Comparison of ENCODE assay signal across 3 worm cellular contexts in genomic region chrX:17230108-17230507, ce11.
A peak's percentile ranks its signal among the peaks of the same experiment; 100 is the strongest.
TF ChIP-seq lines count a peak whose summit lies in the region.

T25G12.6 (minus strand) TSS chrX:17230208.

TF ChIP-seq in whole organism, L2 larva, 48 proteins besides CTCF, POLR2A, EP300 and RAD21:
- TF ChIP-seq fos-1 (tag; optimal IDR thresholded peaks at IDR 0.05; lab: Kevin White, UChicago) (peak; percentile 6), mdl-1 (tag; optimal IDR thresholded peaks at IDR 0.05; lab: Kevin White, UChicago) (no peak)

TF ChIP-seq in whole organism, L3 larva, 47 proteins besides CTCF, POLR2A, EP300 and RAD21:
- TF ChIP-seq elt-1 (tag; optimal IDR thresholded peaks at IDR 0.05; lab: Kevin White, UChicago) (no peak), ceh-82 (tag; optimal IDR thresholded peaks at IDR 0.05; lab: Kevin White, UChicago) (no peak), nhr-76 (tag; optimal IDR thresholded peaks at IDR 0.05; lab: Kevin White, UChicago) (no peak), egl-27 (tag; optimal IDR thresholded peaks at IDR 0.05; lab: Kevin White, UChicago) (no peak), elt-2 (tag; optimal IDR thresholded peaks at IDR 0.05; lab: Kevin White, UChicago) (peak; percentile 52), ama-1 (optimal IDR thresholded peaks at IDR 0.05; lab: Kevin White, UChicago) (no peak), eor-1 (tag; optimal IDR thresholded peaks at IDR 0.05; lab: Kevin White, UChicago) (no peak), elt-3 (tag; optimal IDR thresholded peaks at IDR 0.05; lab: Kevin White, UChicago) (no peak), hmg-11 (tag; optimal IDR thresholded peaks at IDR 0.05; lab: Kevin White, UChicago) (no peak)

TF ChIP-seq in whole organism, L4 larva, 104 proteins besides CTCF, POLR2A, EP300 and RAD21:
- no peak for TF ChIP-seq ceh-82 (tag; optimal IDR thresholded peaks at IDR 0.05; lab: Kevin White, UChicago)
- no peak for TF ChIP-seq lin-15B (tag; optimal IDR thresholded peaks at IDR 0.05; lab: Kevin White, UChicago)
- no peak for TF ChIP-seq nhr-42 (GFP tag; IDR thresholded peaks at IDR 0.05; lab: Robert Waterston, UW)
- TF ChIP-seq aha-1 (tag; lab: Kevin White, UChicago) = peak; percentile 0
- no peak for TF ChIP-seq aly-2 (tag; optimal IDR thresholded peaks at IDR 0.05; lab: Kevin White, UChicago)
- TF ChIP-seq zfp-3 (GFP tag; conservative IDR thresholded peaks at IDR 0.05; lab: Robert Waterston, UW) = no peak
- no peak for TF ChIP-seq ceh-28 (tag; optimal IDR thresholded peaks at IDR 0.05; lab: Kevin White, UChicago)
- TF ChIP-seq ceh-62 (tag; optimal IDR thresholded peaks at IDR 0.05; lab: Kevin White, UChicago) = no peak

Comparison
In these comparisons a context has a peak if more than half of its experiments do, and no peak if none do; other contexts are left out.
1. Of the 23 proteins assayed by ChIP-seq in both whole organism, L4 larva and whole organism, L2 larva: peak only in whole organism, L4 larva: none; only in whole organism, L2 larva: fos-1; in both: none; in neither: 22.